Fruit fly (Drosophila melanogaster): ENCODE measurements around the gene Gnf1.

The Gnf1 gene

dm6 chr3R:4905764-4906626 is at the start of gene Gnf1:
TSS of gene Gnf1 (plus strand) at chr3R:4906622.
- no peak for TF ChIP-seq ttk (optimal IDR thresholded peaks at IDR 0.05)
- no peak for TF ChIP-seq Myc (optimal IDR thresholded peaks at IDR 0.05)
- no peak for TF ChIP-seq h (optimal IDR thresholded peaks at IDR 0.05)
- no peak for TF ChIP-seq insv (optimal IDR thresholded peaks at IDR 0.05)
- TF ChIP-seq Sin3A (optimal IDR thresholded peaks at IDR 0.05): no peak
- TF ChIP-seq psq (optimal IDR thresholded peaks at IDR 0.05): no peak

DNA sequence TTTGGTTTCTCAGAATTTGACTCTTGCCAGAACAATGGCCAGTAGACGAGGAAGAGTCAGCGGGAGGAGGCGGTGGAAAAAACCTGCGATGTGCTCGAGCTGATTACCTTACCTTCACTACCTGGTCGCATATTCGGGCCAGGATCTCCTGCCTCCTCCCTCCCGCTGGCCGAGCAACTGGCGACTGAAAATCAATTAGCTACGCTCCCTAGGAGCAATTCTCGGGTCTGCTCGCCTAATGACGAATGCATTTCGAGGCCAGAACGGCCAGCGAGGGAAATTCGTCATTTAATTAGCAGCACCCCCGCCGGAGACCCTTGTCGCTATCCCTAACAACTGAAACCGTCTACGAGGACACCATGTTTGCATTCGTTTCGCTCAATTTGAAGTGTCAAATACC is 48.4 kb upstream of the Gnf1 start:
- TF ChIP-seq h (optimal IDR thresholded peaks at IDR 0.05): no peak
- no peak for TF ChIP-seq psq (optimal IDR thresholded peaks at IDR 0.05)
- no peak for TF ChIP-seq Myc (optimal IDR thresholded peaks at IDR 0.05)
- TF ChIP-seq insv (optimal IDR thresholded peaks at IDR 0.05): no peak
- TF ChIP-seq ttk (optimal IDR thresholded peaks at IDR 0.05): no peak
- no peak for TF ChIP-seq Sin3A (optimal IDR thresholded peaks at IDR 0.05)

DNA sequence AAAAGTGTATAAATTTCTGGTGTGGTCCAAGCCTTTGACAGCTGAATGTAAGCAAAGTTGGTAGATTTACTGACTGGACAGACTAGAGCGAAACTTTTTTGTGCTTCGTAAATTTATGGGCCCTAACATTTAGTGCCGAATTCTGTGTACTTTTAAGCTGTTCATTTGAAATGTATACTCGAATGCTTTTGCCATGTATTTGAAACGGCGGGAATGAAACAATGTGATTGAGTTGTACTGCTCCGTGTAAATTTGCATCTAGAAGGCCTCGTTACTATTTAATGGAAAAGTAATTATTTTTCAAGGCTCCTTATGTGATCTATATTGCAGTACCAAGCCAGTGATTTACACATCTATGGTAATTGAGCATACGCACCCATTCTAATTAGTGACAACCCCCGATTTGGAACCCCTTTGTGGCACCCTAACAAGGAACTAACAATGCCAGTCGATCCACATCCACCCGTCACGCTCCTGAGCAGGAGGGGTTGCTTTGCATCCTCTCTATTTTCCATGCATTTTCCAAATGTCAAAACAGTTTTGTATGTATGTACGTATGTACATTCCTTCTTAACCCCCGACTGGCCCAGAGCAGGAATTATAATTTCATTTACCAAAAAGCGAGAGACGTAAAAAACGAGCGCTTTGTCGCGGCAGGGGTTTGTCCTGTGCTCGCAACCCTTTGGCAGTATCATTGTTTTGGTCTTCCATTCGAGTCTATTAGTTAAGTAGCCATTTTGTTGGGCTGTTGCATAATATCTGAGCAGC is 47.7 kb upstream of the Gnf1 start:
- TF ChIP-seq ttk (optimal IDR thresholded peaks at IDR 0.05): no peak
- no peak for TF ChIP-seq psq (optimal IDR thresholded peaks at IDR 0.05)
- no peak for TF ChIP-seq h (optimal IDR thresholded peaks at IDR 0.05)
- TF ChIP-seq Sin3A (optimal IDR thresholded peaks at IDR 0.05): no peak
- TF ChIP-seq Myc (optimal IDR thresholded peaks at IDR 0.05): no peak
- no peak for TF ChIP-seq insv (optimal IDR thresholded peaks at IDR 0.05)

DNA sequence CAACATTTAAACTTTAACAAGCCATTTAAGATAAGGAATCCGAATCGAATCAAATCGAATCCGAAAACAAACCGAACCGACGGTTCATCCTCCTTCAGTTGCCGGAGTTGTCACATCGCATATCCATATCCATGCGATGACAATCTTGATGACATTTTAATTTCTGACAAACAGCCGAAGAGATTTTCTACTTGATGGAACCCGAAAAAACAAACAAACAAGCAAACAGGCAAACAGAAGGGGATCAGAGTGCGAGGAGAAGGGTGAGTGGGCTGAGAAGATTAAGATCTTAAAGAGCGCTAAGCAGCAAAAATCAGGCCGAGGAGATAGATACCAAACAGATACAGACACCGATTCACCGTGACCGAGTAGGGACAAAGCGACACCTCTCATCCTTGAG is 45.3 kb upstream of the Gnf1 start:
- no peak for TF ChIP-seq Myc (optimal IDR thresholded peaks at IDR 0.05)
- no peak for TF ChIP-seq Sin3A (optimal IDR thresholded peaks at IDR 0.05)
- no peak for TF ChIP-seq h (optimal IDR thresholded peaks at IDR 0.05)
- no peak for TF ChIP-seq psq (optimal IDR thresholded peaks at IDR 0.05)
- TF ChIP-seq insv (optimal IDR thresholded peaks at IDR 0.05): no peak
- no peak for TF ChIP-seq ttk (optimal IDR thresholded peaks at IDR 0.05)

DNA sequence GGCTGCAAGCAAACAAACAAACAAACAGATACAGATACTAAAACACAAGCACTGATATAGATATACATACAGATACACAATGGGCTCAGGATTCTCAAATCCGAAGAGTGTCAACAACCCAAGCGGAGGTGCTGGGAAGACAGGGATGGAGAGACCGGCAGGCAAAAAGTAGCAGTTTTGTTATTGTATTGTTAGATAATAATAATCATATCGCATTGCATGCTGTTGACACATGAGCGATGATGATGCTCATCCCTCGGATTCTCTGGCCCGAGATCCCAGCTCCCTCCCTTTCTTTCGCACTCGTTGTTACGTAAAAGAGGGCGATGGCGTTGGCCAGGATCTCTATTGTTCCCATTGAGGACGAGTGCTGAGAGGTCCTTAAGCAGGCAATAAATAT is 42.6 kb upstream of the Gnf1 start:
- no peak for TF ChIP-seq insv (optimal IDR thresholded peaks at IDR 0.05)
- TF ChIP-seq h (optimal IDR thresholded peaks at IDR 0.05): no peak
- TF ChIP-seq psq (optimal IDR thresholded peaks at IDR 0.05): no peak
- TF ChIP-seq ttk (optimal IDR thresholded peaks at IDR 0.05): no peak
- TF ChIP-seq Myc (optimal IDR thresholded peaks at IDR 0.05): no peak
- no peak for TF ChIP-seq Sin3A (optimal IDR thresholded peaks at IDR 0.05)

dm6 chr3R:4864901-4865601 is 41.4 kb upstream of the Gnf1 start:
- TF ChIP-seq h (optimal IDR thresholded peaks at IDR 0.05) (no peak), Myc (optimal IDR thresholded peaks at IDR 0.05) (no peak), psq (optimal IDR thresholded peaks at IDR 0.05) (no peak), Sin3A (optimal IDR thresholded peaks at IDR 0.05) (no peak), insv (optimal IDR thresholded peaks at IDR 0.05) (no peak), ttk (optimal IDR thresholded peaks at IDR 0.05) (no peak)

DNA sequence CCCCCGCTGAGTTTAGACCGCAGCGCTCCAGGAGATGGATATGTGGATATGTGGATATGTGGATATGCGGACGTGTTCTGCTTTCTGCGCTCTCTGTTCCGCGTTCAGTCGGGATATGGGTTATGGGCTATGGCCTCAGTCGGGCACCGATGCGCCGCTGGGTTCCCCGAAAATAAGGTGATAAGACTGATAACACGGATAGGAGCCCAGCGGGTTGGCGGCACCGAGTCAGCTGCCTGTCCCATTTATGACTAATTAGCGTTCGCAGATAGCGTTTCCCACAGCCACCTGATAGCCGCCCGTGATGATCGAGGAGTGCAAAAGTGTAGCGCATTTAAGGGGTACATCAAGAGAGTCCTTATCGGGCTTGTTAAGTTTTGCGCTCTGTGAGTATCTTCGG is 40.3 kb upstream of the Gnf1 start:
- TF ChIP-seq ttk (optimal IDR thresholded peaks at IDR 0.05) (no peak), h (optimal IDR thresholded peaks at IDR 0.05) (no peak), Sin3A (optimal IDR thresholded peaks at IDR 0.05) (no peak), Myc (optimal IDR thresholded peaks at IDR 0.05) (no peak), insv (optimal IDR thresholded peaks at IDR 0.05) (no peak), psq (optimal IDR thresholded peaks at IDR 0.05) (no peak)

DNA sequence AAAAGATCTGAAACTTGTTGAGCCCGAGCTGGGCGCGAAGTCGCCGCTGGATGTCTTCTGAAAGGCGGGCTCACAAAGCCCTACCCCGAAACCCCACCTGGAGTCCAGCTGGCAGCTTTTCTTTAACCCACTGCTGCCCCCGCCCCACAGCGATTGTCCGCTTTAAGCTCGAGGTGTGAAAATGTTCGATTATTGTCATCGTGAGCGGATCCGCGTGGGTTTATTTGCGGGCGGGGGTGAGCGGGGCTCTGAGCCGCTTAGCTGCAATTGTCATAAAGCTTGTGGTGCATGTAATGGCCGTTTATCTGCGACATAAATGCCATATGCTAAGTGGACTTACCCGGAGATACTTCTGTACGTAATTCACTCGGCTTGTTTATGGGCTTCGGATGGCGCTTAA is 39.5 kb upstream of the Gnf1 start:
- TF ChIP-seq Myc (optimal IDR thresholded peaks at IDR 0.05) (no peak), insv (optimal IDR thresholded peaks at IDR 0.05) (no peak), ttk (optimal IDR thresholded peaks at IDR 0.05) (no peak), psq (optimal IDR thresholded peaks at IDR 0.05) (no peak), Sin3A (optimal IDR thresholded peaks at IDR 0.05) (no peak), h (optimal IDR thresholded peaks at IDR 0.05) (no peak)

DNA sequence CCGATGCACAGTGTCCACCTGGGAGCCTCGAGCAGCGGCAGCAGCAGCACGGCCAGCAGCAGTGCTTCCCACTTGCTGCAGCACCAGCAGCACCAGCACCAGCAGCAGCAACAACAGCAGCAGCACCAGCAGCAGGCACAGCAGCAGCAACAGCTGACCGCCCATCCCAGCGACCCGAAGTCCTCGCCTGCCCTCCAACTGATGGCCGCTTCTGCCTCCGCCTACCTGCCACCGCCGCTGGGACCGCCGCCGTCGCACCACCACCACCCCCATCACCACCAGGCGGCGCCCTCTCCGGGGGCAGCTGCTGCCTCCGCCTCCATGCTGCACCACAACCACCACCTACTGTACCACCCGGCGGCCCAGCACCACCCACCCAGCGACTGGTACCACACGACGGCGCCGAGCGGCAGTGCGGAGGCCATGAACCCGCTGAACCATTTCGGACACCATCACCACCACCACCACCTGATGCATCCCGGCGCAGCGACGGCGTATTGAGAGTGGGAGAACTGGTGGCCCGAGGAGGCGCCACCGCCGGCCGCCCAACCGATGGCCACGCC is 37.7 kb upstream of the Gnf1 start:
- TF ChIP-seq psq (optimal IDR thresholded peaks at IDR 0.05) (no peak), insv (optimal IDR thresholded peaks at IDR 0.05) (no peak), Sin3A (optimal IDR thresholded peaks at IDR 0.05) (no peak), Myc (optimal IDR thresholded peaks at IDR 0.05) (no peak), h (optimal IDR thresholded peaks at IDR 0.05) (no peak), ttk (optimal IDR thresholded peaks at IDR 0.05) (no peak)

DNA sequence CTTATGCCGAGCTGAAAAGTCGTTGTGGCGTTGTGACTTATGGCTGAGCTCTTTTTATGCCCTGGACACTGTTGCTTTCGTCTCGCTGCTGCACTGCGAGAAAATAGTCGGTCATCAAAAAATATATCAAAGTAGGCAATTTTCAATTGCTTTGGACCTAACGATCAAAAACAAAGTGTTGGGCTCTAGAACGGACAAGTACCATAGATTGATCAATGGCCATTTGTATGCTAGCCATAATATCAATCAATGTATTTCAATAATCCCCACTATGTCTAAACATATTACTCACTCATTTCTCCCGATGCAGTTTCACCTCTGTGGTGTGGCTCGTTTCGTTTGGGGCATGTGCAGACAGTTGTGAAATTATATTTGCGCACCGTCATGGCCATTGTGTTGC is 32.7 kb upstream of the Gnf1 start:
- TF ChIP-seq ttk (optimal IDR thresholded peaks at IDR 0.05) (no peak), Sin3A (optimal IDR thresholded peaks at IDR 0.05) (no peak), h (optimal IDR thresholded peaks at IDR 0.05) (no peak), insv (optimal IDR thresholded peaks at IDR 0.05) (no peak), Myc (optimal IDR thresholded peaks at IDR 0.05) (no peak), psq (optimal IDR thresholded peaks at IDR 0.05) (no peak)

dm6 chr3R:4878433-4878832 is 28.0 kb upstream of the Gnf1 start, which contains the start of gene laf:
TSS of gene laf (minus strand) at chr3R:4878533.
- TF ChIP-seq insv (optimal IDR thresholded peaks at IDR 0.05) (no peak), Sin3A (optimal IDR thresholded peaks at IDR 0.05) (no peak), psq (optimal IDR thresholded peaks at IDR 0.05) (no peak), h (optimal IDR thresholded peaks at IDR 0.05) (no peak), Myc (optimal IDR thresholded peaks at IDR 0.05) (no peak), ttk (optimal IDR thresholded peaks at IDR 0.05) (no peak)

Data from Kc167 (cell line).